Worm (Caenorhabditis elegans) whole organism, L4 larva: Measurements from ENCODE around the gene mcm-10.

Experiments
- F10B5.3 ChIP-seq: sonication (generic microtip); optimal IDR thresholded peaks from 2 replicates; lab custom pipeline; 2016; ENCODE audit warnings: mild to moderate bottlenecking, missing genetic modification characterization, missing compliant biosample characterization
- F26F4.8 ChIP-seq: fragments of 200-800 bp; sonication (Bioruptor generic); conservative IDR thresholded peaks from 2 replicates; pipeline ENCODE4 v1.3.6; 2022; ENCODE audit warnings: missing genetic modification characterization, missing compliant biosample characterization
- F44E2.7 ChIP-seq: fragments of 200-800 bp; sonication (Bioruptor generic); IDR thresholded peaks from 2 replicates; pipeline ENCODE4 v2.1.2; 2022; ENCODE audit warnings: missing genetic modification characterization, missing compliant biosample characterization
- Y105C5A.15 ChIP-seq: fragments of 200-800 bp; sonication (Bioruptor generic); IDR thresholded peaks from 2 replicates; pipeline ENCODE4 v1.3.6; 2022; ENCODE audit warnings: missing genetic modification characterization, missing compliant biosample characterization
- Y48G9A.11 ChIP-seq: fragments of 200-800 bp; sonication (Bioruptor generic); IDR thresholded peaks from 2 replicates; pipeline ENCODE4 v1.3.6; 2022; ENCODE audit warnings: missing genetic modification reagents, missing genetic modification characterization, missing compliant biosample characterization
- Y75B8A.6 ChIP-seq: fragments of 200-800 bp; sonication (Bioruptor generic); IDR thresholded peaks from 2 replicates; pipeline ENCODE4 v1.3.6; 2022; ENCODE audit warnings: missing genetic modification reagents, missing genetic modification characterization, missing compliant biosample characterization
- ZK546.5 ChIP-seq, 2 experiments: sonication (generic microtip); optimal IDR thresholded peaks; 2 replicates each; lab custom pipeline; 2017; ENCODE audit warnings: missing biosample characterization in 2 of 2, missing genetic modification characterization in 2 of 2
- aha-1 ChIP-seq: fragments of 150-350 bp; peaks from one replicate; lab custom pipeline; 2014; ENCODE audit warnings: missing biosample characterization, missing genetic modification characterization
- attf-4 ChIP-seq: sonication (generic microtip); optimal IDR thresholded peaks from 3 replicates; lab custom pipeline; 2017; ENCODE audit warnings: missing biosample characterization, missing genetic modification characterization
- ceh-20 ChIP-seq: fragments of 200-800 bp; sonication (Bioruptor generic); IDR thresholded peaks from 2 replicates; pipeline ENCODE4 v1.3.6; 2022; ENCODE audit warnings: missing genetic modification reagents, missing genetic modification characterization, missing compliant biosample characterization
- ceh-28 ChIP-seq: fragments of 150-350 bp; optimal IDR thresholded peaks from 2 replicates; lab custom pipeline; 2014; ENCODE audit warnings: missing biosample characterization, missing genetic modification reagents, missing genetic modification characterization
- daf-16 ChIP-seq, 3 experiments: sonication (generic microtip); optimal IDR thresholded peaks; 2 replicates each; lab custom pipeline; 2016 to 2017; ENCODE audit warnings: missing genetic modification characterization in 3 of 3, missing genetic modification reagents in 3 of 3, mild to moderate bottlenecking in 2 of 3, missing compliant biosample characterization in 2 of 3, missing biosample characterization in 1 of 3, moderate library complexity in 1 of 3
- daf-19 ChIP-seq: fragments of 200-800 bp; sonication (Bioruptor generic); conservative IDR thresholded peaks from 2 replicates; pipeline ENCODE4 v1.3.6; 2022; ENCODE audit warnings: missing genetic modification characterization, missing compliant biosample characterization
- dmd-6 ChIP-seq: fragments of 200-800 bp; sonication (Bioruptor generic); IDR thresholded peaks from 2 replicates; pipeline ENCODE4 v1.3.6; 2022; ENCODE audit warnings: missing genetic modification reagents, missing genetic modification characterization, missing compliant biosample characterization
- fkh-10 ChIP-seq: fragments of 150-350 bp; optimal IDR thresholded peaks from 2 replicates; lab custom pipeline; 2014; ENCODE audit warnings: missing biosample characterization, missing genetic modification reagents, missing genetic modification characterization
- hmg-1.1 ChIP-seq: fragments of 200-800 bp; sonication (Bioruptor generic); IDR thresholded peaks from 2 replicates; pipeline ENCODE4 v1.3.6; 2022; ENCODE audit warnings: missing genetic modification reagents, missing genetic modification characterization, missing compliant biosample characterization
- lin-15B ChIP-seq: fragments of 150-350 bp; sonication (generic microtip); optimal IDR thresholded peaks from 3 replicates; lab custom pipeline; 2014; ENCODE audit warnings: missing biosample characterization, missing genetic modification characterization
- lir-3 ChIP-seq: sonication (generic microtip); optimal IDR thresholded peaks from 2 replicates; lab custom pipeline; 2016; ENCODE audit warnings: mild to moderate bottlenecking, missing genetic modification characterization, missing compliant biosample characterization
- nhr-10 ChIP-seq: fragments of 150-350 bp; optimal IDR thresholded peaks from 2 replicates; lab custom pipeline; 2014; ENCODE audit warnings: missing biosample characterization, missing genetic modification characterization
- nhr-102 ChIP-seq: sonication (generic microtip); optimal IDR thresholded peaks from 2 replicates; lab custom pipeline; 2016; ENCODE audit warnings: mild to moderate bottlenecking, missing genetic modification characterization, moderate library complexity, missing compliant biosample characterization
- nhr-111 ChIP-seq: fragments of 200-800 bp; sonication (Bioruptor generic); optimal IDR thresholded peaks from 2 replicates; lab custom pipeline; 2018; ENCODE audit warnings: mild to moderate bottlenecking, missing genetic modification characterization, missing compliant biosample characterization
- nhr-237 ChIP-seq: sonication (generic microtip); optimal IDR thresholded peaks from 2 replicates; lab custom pipeline; 2017; ENCODE audit warnings: missing biosample characterization, missing genetic modification characterization
- nhr-28 ChIP-seq: fragments of 150-350 bp; optimal IDR thresholded peaks from 2 replicates; lab custom pipeline; 2014; ENCODE audit warnings: missing biosample characterization, missing genetic modification characterization
- nhr-48 ChIP-seq: sonication (generic microtip); optimal IDR thresholded peaks from 2 replicates; lab custom pipeline; 2016; ENCODE audit warnings: mild to moderate bottlenecking, missing genetic modification characterization, missing compliant biosample characterization
- nhr-6 ChIP-seq: fragments of 150-350 bp; optimal IDR thresholded peaks from 2 replicates; lab custom pipeline; 2014; ENCODE audit warnings: missing biosample characterization, missing genetic modification characterization
- snpc-4 ChIP-seq: fragments of 150-350 bp; optimal IDR thresholded peaks from 2 replicates; lab custom pipeline; 2014; ENCODE audit warnings: missing biosample characterization, missing genetic modification characterization
- tag-97 ChIP-seq: fragments of 200-800 bp; sonication (Bioruptor generic); IDR thresholded peaks from 2 replicates; pipeline ENCODE4 v1.3.6; 2022; ENCODE audit warnings: missing genetic modification characterization, missing compliant biosample characterization
- unc-130 ChIP-seq: sonication (generic microtip); optimal IDR thresholded peaks from 2 replicates; lab custom pipeline; 2016; ENCODE audit warnings: missing genetic modification reagents, missing genetic modification characterization, missing compliant biosample characterization
- zip-2 ChIP-seq: fragments of 150-350 bp; optimal IDR thresholded peaks from 2 replicates; lab custom pipeline; 2014; ENCODE audit warnings: missing biosample characterization, missing genetic modification characterization
- ztf-11 ChIP-seq: fragments of 150-350 bp; optimal IDR thresholded peaks from 2 replicates; lab custom pipeline; 2014; ENCODE audit warnings: missing biosample characterization, missing genetic modification characterization

The mcm-10 gene

DNA sequence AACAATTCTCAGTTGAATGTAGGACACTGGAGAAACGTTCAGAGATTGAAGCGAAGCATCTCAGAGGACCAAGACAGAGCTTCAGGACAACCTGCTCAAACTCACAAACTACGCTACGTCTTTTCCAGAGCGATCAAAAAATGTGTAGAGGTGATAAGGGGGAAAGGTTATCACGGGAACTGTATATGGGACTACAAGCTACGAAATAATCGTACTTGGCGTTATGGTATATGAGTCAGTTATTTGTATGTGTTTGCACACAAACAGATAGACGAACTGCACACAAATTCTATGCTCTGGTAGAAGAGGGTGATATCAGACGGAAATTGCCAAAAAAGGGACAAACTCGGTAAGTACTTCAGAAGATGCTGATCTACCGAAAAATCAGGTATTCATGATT, 48.2 kb upstream of the mcm-10 start:
- TF ChIP-seq nhr-28 (tag; lab: Kevin White, UChicago) (peak; percentile 99), daf-16 (GFP tag; optimal IDR thresholded peaks at IDR 0.05; lab: Kevin White, UChicago) (no peak), daf-16 (tag; optimal IDR thresholded peaks at IDR 0.05; lab: Kevin White, UChicago) (peak; percentile 30), daf-19 (GFP tag; lab: Robert Waterston, UW) (no peak), dmd-6 (peak; percentile 20; the same call in 1 of the 2 replicates)
- TF ChIP-seq, all 104 proteins: peak for 3

DNA sequence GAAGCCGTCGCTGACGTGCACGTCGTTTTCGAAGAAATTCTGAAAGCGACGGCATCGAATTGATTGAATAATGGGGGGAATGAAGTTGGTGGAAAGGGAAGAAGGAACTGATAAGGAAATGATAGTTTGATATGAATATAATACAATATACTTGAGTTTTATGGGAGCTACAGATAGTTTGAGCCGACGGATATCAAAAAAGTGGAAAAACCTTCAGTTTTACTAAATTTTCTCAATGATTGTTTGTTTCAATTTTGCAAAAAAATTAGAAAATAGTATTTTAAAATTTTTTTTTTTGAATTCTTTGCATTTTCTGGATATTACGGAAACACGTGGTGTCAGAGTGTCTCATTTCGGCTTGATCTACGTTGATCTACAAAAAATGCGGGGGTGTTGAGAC, 46.6 kb upstream of the mcm-10 start, which contains the start of gene obr-1:
obr-1 (minus strand) TSS at position 101 of the 400 bp plus-strand sequence.
- peak; percentile 18 for TF ChIP-seq nhr-28 (tag; lab: Kevin White, UChicago)
- no peak for TF ChIP-seq Y105C5A.15
- no peak for TF ChIP-seq F26F4.8

DNA sequence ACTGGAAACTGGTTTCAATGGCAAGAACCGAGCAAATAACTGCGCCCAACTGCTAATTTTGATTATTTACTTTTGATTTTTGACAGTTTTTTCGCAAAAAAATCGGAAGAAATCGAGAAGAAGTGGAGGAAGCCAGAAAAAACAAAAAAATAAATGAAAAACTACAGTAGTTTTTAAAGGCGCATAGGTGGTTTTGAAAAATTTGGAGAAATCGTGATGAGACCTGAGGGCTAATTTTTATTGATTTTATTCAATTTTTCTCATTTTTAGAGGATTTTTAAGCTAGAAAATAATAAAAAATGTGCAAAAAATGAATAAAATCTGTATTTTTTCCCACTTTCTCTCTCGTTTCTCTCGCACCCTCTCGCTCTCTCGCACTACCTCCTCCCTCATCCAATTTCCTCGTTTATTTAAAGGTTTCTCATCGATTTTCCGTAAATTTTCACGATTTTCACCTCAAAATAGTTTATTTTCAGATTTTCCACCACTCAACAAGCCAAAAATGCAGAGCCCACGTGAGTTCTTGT, 42.7 kb upstream of the mcm-10 start, which contains the start of gene Y47D3A.20:
Y47D3A.20 (plus strand) TSS at position 477 of the 527 bp plus-strand sequence.
- no peak for TF ChIP-seq nhr-10 (tag; lab: Kevin White, UChicago)
- TF ChIP-seq ceh-28, result no peak
- no peak for TF ChIP-seq F10B5.3 (tag; lab: Kevin White, UChicago)
- TF ChIP-seq zip-2, result no peak
- no peak for TF ChIP-seq nhr-102 (tag; lab: Kevin White, UChicago)
- no peak for TF ChIP-seq nhr-237 (tag; lab: Kevin White, UChicago)
- no peak for TF ChIP-seq tag-97 (GFP tag; lab: Robert Waterston, UW)
- no peak for TF ChIP-seq ZK546.5 (tag; optimal IDR thresholded peaks at IDR 0.05; lab: Kevin White, UChicago)
- TF ChIP-seq Y75B8A.6 (GFP tag; lab: Robert Waterston, UW), result no peak
- no peak for TF ChIP-seq lin-15B (tag; lab: Kevin White, UChicago)
- no peak for TF ChIP-seq Y105C5A.15
- TF ChIP-seq, all 104 proteins: peak for 0

DNA sequence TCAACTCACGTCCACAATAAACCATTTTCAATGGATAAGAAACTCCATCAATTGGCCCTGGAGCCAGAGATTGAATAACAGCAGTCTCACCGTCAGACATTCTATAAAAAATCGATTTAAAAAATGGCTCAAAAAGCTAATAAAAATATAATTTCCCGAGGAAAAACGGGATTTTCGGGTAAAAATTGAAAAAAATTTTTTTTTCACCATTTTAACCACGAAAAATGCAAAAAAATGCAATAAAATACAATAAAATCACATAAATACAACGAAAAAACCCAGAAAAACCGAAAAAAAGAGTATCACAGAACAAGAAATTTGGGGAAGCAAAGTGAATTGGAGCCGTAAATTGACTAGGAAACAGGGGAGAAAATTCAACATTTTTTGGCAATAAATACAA, 38.6 kb upstream of the mcm-10 start, which contains the start of gene Y47D3A.21:
Y47D3A.21 (minus strand) TSS at position 101 of the 400 bp plus-strand sequence.
- TF ChIP-seq tag-97 (GFP tag; lab: Robert Waterston, UW) (no peak), lir-3 (tag; lab: Kevin White, UChicago) (no peak), attf-4 (tag; lab: Kevin White, UChicago) (no peak), hmg-1.1 (GFP tag; lab: Robert Waterston, UW) (no peak), unc-130 (GFP tag; lab: Kevin White, UChicago) (no peak), Y48G9A.11 (no peak), fkh-10 (no peak)

DNA sequence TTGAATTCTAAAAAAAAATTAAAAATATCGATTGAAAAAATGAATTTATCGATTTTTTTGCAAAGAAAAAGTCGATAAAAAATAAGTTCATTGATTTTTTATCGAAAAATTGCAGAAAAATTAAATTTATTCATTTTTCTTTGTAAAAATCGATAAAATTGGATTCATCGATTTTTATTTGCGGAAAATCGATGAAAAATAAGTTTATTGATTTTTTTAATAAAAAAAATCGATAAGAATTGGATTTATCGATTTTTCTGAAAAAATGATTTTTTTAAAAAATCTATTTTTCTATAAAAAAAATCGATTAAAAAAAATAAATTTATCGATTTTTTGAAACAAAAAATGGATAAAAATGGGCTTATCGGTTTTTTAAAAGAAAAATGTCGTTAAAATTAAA, 37.4 kb upstream of the mcm-10 start:
- TF ChIP-seq nhr-10 (tag; lab: Kevin White, UChicago) (no peak), ceh-28 (peak; percentile 92), F44E2.7 (no peak), ztf-11 (tag; lab: Kevin White, UChicago) (no peak)
- TF ChIP-seq, all 104 proteins: peak for 1

DNA sequence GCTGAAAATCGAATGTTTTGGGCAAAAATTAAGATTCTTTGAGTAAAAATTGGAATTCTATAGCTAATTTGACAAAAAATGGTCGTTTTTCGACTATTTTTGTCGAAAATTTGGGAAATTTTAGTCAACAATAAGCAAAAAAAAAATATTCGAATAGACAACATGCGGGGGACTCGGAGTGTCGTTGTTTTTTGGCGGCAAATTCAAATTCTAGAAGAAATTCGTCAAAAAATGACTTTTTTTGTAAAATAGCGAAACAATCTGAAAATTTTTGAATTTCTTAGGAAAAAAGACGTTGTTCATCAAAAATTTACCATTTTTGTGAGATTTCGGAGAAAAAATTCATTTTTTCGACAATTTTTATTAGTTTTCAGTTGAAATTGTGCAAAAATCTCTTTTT, 33.7 kb upstream of the mcm-10 start:
- TF ChIP-seq ceh-20 (no peak), nhr-48 (tag; lab: Kevin White, UChicago) (no peak), snpc-4 (tag; lab: Kevin White, UChicago) (no peak), nhr-237 (tag; lab: Kevin White, UChicago) (no peak), aha-1 (tag; lab: Kevin White, UChicago) (peak; percentile 32), nhr-111 (GFP tag; lab: Kevin White, UChicago) (no peak), nhr-10 (tag; lab: Kevin White, UChicago) (no peak), nhr-6 (tag; lab: Kevin White, UChicago) (no peak)
